Worm (Caenorhabditis elegans) whole organism, L4/young adult: ENCODE data around the gene irld-40.
"Not testable (repeated sequence)": the region's sequence is repeated elsewhere in the genome, so short reads cannot be mapped to it uniquely, and the experiment has no call there.

Experiments
- W03F9.2 ChIP-seq: fragments of 150-350 bp; optimal IDR thresholded peaks from 2 replicates; lab custom pipeline; 2014; ENCODE audit warnings: missing biosample characterization, missing genetic modification characterization
- dao-5 ChIP-seq: sonication (generic microtip); optimal IDR thresholded peaks from 2 replicates; lab custom pipeline; 2016; ENCODE audit warnings: missing genotype, missing genetic modification characterization, moderate library complexity, missing compliant biosample characterization
- him-1 ChIP-seq: sonication (generic microtip); optimal IDR thresholded peaks from 2 replicates; lab custom pipeline; 2016; ENCODE audit warnings: missing genotype, missing genetic modification reagents, missing genetic modification characterization, missing compliant biosample characterization

irld-40 gene

ce11 chrV:1642768-1643167 is 19.6 kb upstream of the irld-40 start:
- TF ChIP-seq W03F9.2 (tag; lab: Kevin White, UChicago) (no peak), him-1 (no peak), dao-5 (tag; lab: Kevin White, UChicago) (no peak)

ce11 chrV:1643886-1644285 is 18.5 kb upstream of the irld-40 start, which contains the start of gene alh-2:
Gene alh-2, plus strand, starts transcription at chrV:1644169.
- TF ChIP-seq him-1, result no peak
- no peak for TF ChIP-seq dao-5 (tag; lab: Kevin White, UChicago)
- TF ChIP-seq W03F9.2 (tag; lab: Kevin White, UChicago), result no peak

ce11 chrV:1648000-1648399 is 14.4 kb upstream of the irld-40 start, which contains the start of gene irld-45:
Gene irld-45, plus strand, starts transcription at chrV:1648300.
- no peak for TF ChIP-seq him-1
- TF ChIP-seq dao-5 (tag; lab: Kevin White, UChicago), result no peak
- TF ChIP-seq W03F9.2 (tag; lab: Kevin White, UChicago), result no peak

- TF ChIP-seq dao-5 (tag; lab: Kevin White, UChicago) (no peak), him-1 (no peak), W03F9.2 (tag; lab: Kevin White, UChicago) (no peak)
These were observed 11.3 kb upstream of the irld-40 start, which contains the start of gene irld-44 for ce11 chrV:1651045-1651444. Gene irld-44, plus strand, starts transcription at chrV:1651345.

- TF ChIP-seq him-1 (no peak), dao-5 (tag; lab: Kevin White, UChicago) (no peak), W03F9.2 (tag; lab: Kevin White, UChicago) (no peak)
These were observed 7.5 kb upstream of the irld-40 start, which contains the start of gene irld-11 for ce11 chrV:1654845-1655244. Gene irld-11, plus strand, starts transcription at chrV:1655145.

- no peak for TF ChIP-seq him-1
- no peak for TF ChIP-seq W03F9.2 (tag; lab: Kevin White, UChicago)
- no peak for TF ChIP-seq dao-5 (tag; lab: Kevin White, UChicago)
These were observed 2.6 kb downstream of the irld-40 start, which contains the start of gene K04F1.9 for ce11 chrV:1664921-1665320. Gene K04F1.9, plus strand, starts transcription at chrV:1665221.

- TF ChIP-seq dao-5 (tag; lab: Kevin White, UChicago), result no peak
- no peak for TF ChIP-seq him-1
- no peak for TF ChIP-seq W03F9.2 (tag; lab: Kevin White, UChicago)
These were observed 4.5 kb downstream of the irld-40 start, which contains the start of gene K04F1.8 for ce11 chrV:1666904-1667303. Gene K04F1.8, plus strand, starts transcription at chrV:1667204.

- no peak for TF ChIP-seq him-1
- TF ChIP-seq dao-5 (tag; lab: Kevin White, UChicago), result no peak
- no peak for TF ChIP-seq W03F9.2 (tag; lab: Kevin White, UChicago)
These were observed 5.8 kb downstream of the irld-40 start, which contains the start of gene irld-42 for ce11 chrV:1668216-1668615. Gene irld-42, plus strand, starts transcription at chrV:1668516.

ce11 chrV:1678228-1678627 is 15.9 kb downstream of the irld-40 start, which contains the start of gene srw-98:
Gene srw-98, minus strand, starts transcription at chrV:1678328.
- no peak for TF ChIP-seq W03F9.2 (tag; lab: Kevin White, UChicago)

- TF ChIP-seq dao-5 (tag; lab: Kevin White, UChicago) (no peak), W03F9.2 (tag; lab: Kevin White, UChicago) (no peak), him-1 (no peak)
These were observed 18.4 kb downstream of the irld-40 start, which contains the start of gene srw-91 for ce11 chrV:1680770-1681169. Gene srw-91, minus strand, starts transcription at chrV:1680870.

- TF ChIP-seq dao-5 (tag; lab: Kevin White, UChicago), result no peak
These were observed 19.9 kb downstream of the irld-40 start, which contains the start of gene srh-3 for ce11 chrV:1682279-1682678. Gene srh-3, plus strand, starts transcription at chrV:1682579.

- TF ChIP-seq dao-5 (tag; lab: Kevin White, UChicago) (no peak), him-1 (no peak), W03F9.2 (tag; lab: Kevin White, UChicago) (no peak)
These were observed 23.0 kb downstream of the irld-40 start, which contains the start of gene srh-5 for ce11 chrV:1685328-1685727. Gene srh-5, plus strand, starts transcription at chrV:1685628.

- TF ChIP-seq W03F9.2 (tag; lab: Kevin White, UChicago); him-1; dao-5 (tag; lab: Kevin White, UChicago): not testable (repeated sequence)
These were observed 30.1 kb downstream of the irld-40 start, which contains the start of gene Y46H3C.5 for ce11 chrV:1692494-1692893. Gene Y46H3C.5, minus strand, starts transcription at chrV:1692495.

- TF ChIP-seq him-1; W03F9.2 (tag; lab: Kevin White, UChicago); dao-5 (tag; lab: Kevin White, UChicago): not testable (repeated sequence)
These were observed 31.5 kb downstream of the irld-40 start, which contains the start of gene Y46H3C.7 for ce11 chrV:1693876-1694275. Gene Y46H3C.7, minus strand, starts transcription at chrV:1694022.

- TF ChIP-seq him-1 (no peak), dao-5 (tag; lab: Kevin White, UChicago) (no peak), W03F9.2 (tag; lab: Kevin White, UChicago) (no peak)
These were observed 36.0 kb downstream of the irld-40 start for ce11 chrV:1698400-1698799.
